Fruit fly (Drosophila melanogaster): ENCODE results near the gene Brd8.

Gene Brd8

dm6 chr3R:29207996-29208395 is 15.3 kb upstream of the Brd8 start (continued):
- TF ChIP-seq sc (optimal IDR thresholded peaks at IDR 0.05) (no peak), sc (GFP tag; optimal IDR thresholded peaks at IDR 0.05) (peak; percentile 60), CG15269 (tag; optimal IDR thresholded peaks at IDR 0.05) (peak; percentile 83), croc (GFP tag; conservative IDR thresholded peaks at IDR 0.05) (peak; percentile 51; the same call in 2 of the 3 replicates), Six4 (GFP tag; optimal IDR thresholded peaks at IDR 0.05) (peak; percentile 35), CG7963 (GFP tag; IDR thresholded peaks at IDR 0.05; ENCODE audit: partially characterized antibody) (no peak), Side (GFP tag; optimal IDR thresholded peaks at IDR 0.05) (no peak), GATAe (GFP tag; conservative IDR thresholded peaks at IDR 0.05) (no peak), Max (GFP tag; optimal IDR thresholded peaks at IDR 0.05) (peak; percentile 38), CG1647 (GFP tag; optimal IDR thresholded peaks at IDR 0.05) (no peak), CG12769 (tag; optimal IDR thresholded peaks at IDR 0.05) (peak; percentile 51), prd (optimal IDR thresholded peaks at IDR 0.05) (no peak), prd (GFP tag; IDR thresholded peaks at IDR 0.05) (peak; percentile 57; the same call in 2 of the 3 replicates), CG17186 (GFP tag; optimal IDR thresholded peaks at IDR 0.05) (no peak), ftz-f1 (GFP tag; optimal IDR thresholded peaks at IDR 0.05) (no peak), Opbp (GFP tag; IDR thresholded peaks at IDR 0.05; ENCODE audit: partially characterized antibody) (no peak), phol (tag; optimal IDR thresholded peaks at IDR 0.05) (peak; percentile 80), chm (GFP tag; IDR thresholded peaks at IDR 0.05) (peak; percentile 79), CG10959 (GFP tag; IDR thresholded peaks at IDR 0.05) (no peak), CG4424 (GFP tag; optimal IDR thresholded peaks at IDR 0.05) (peak; percentile 19), CG12744 (GFP tag; optimal IDR thresholded peaks at IDR 0.05) (peak; percentile 10), crol (GFP tag; IDR thresholded peaks at IDR 0.05) (no peak), CG13123 (GFP tag; optimal IDR thresholded peaks at IDR 0.05) (peak; percentile 32), CG9932 (GFP tag; IDR thresholded peaks at IDR 0.05) (no peak), CG12659 (GFP tag; optimal IDR thresholded peaks at IDR 0.05) (peak; percentile 68), E2f2 (GFP tag; IDR thresholded peaks at IDR 0.05) (peak; percentile 31; the same call in 1 of the 2 replicates), CG16813 (GFP tag; IDR thresholded peaks at IDR 0.05; ENCODE audit: partially characterized antibody) (no peak), psq (GFP tag; optimal IDR thresholded peaks at IDR 0.05) (no peak), CG8478 (optimal IDR thresholded peaks at IDR 0.05) (no peak), gsb (GFP tag; IDR thresholded peaks at IDR 0.05) (no peak), aop (GFP tag; IDR thresholded peaks at IDR 0.05) (peak; percentile 26; the same call in 1 of the 2 replicates), Atf-2 (GFP tag; optimal IDR thresholded peaks at IDR 0.05) (no peak), Atf3 (GFP tag; optimal IDR thresholded peaks at IDR 0.05) (peak; percentile 33), CG6689 (GFP tag; IDR thresholded peaks at IDR 0.05) (peak; percentile 61), CG10654 (GFP tag; optimal IDR thresholded peaks at IDR 0.05) (peak; percentile 43), Dad (GFP tag; optimal IDR thresholded peaks at IDR 0.05) (no peak), CG6272 (GFP tag; IDR thresholded peaks at IDR 0.05) (no peak), fd3F (GFP tag; optimal IDR thresholded peaks at IDR 0.05) (peak; percentile 9), ac (GFP tag; optimal IDR thresholded peaks at IDR 0.05) (no peak), crc (GFP tag; optimal IDR thresholded peaks at IDR 0.05) (no peak), dan (GFP tag; IDR thresholded peaks at IDR 0.05) (no peak), Ptx1 (GFP tag; IDR thresholded peaks at IDR 0.05) (peak; percentile 78), CG13287 (GFP tag; IDR thresholded peaks at IDR 0.05; ENCODE audit: partially characterized antibody) (no peak), Fer1 (GFP tag; optimal IDR thresholded peaks at IDR 0.05) (peak; percentile 60), eyg (GFP tag; optimal IDR thresholded peaks at IDR 0.05) (no peak), chinmo (GFP tag; IDR thresholded peaks at IDR 0.05; ENCODE audit: partially characterized antibody) (no peak), CG15514 (GFP tag; optimal IDR thresholded peaks at IDR 0.05) (peak; percentile 13), Lim3 (GFP tag; IDR thresholded peaks at IDR 0.05) (0 out of 2 replicates have a peak, but pooled peaks have one; percentile 18), ems (GFP tag; optimal IDR thresholded peaks at IDR 0.05) (peak; percentile 37), Dbx (GFP tag; IDR thresholded peaks at IDR 0.05) (no peak), CG14860 (GFP tag; IDR thresholded peaks at IDR 0.05; ENCODE audit: partially characterized antibody) (no peak), ro (GFP tag; IDR thresholded peaks at IDR 0.05) (no peak), tx (GFP tag; optimal IDR thresholded peaks at IDR 0.05) (no peak)
